Worm (Caenorhabditis elegans): Measurements from ENCODE around the gene phg-1.

ce11 chrII:10167731-10168130, 30.3 kb downstream of the phg-1 start:
- TF ChIP-seq ztf-4 (tag; optimal IDR thresholded peaks at IDR 0.05) (no peak), unc-62 (GFP tag; optimal IDR thresholded peaks at IDR 0.05) (no peak), egl-27 (tag; optimal IDR thresholded peaks at IDR 0.05) (no peak), sem-4 (tag; optimal IDR thresholded peaks at IDR 0.05) (no peak), snpc-4 (tag; optimal IDR thresholded peaks at IDR 0.05) (no peak), nhr-23 (tag; optimal IDR thresholded peaks at IDR 0.05) (no peak)

All from whole organism, L2 larva.